Fruit fly (Drosophila melanogaster) whole organism, embryonic: ENCODE data around the gene Cyp6d4.
A peak's percentile ranks its signal among the peaks of the same experiment; 100 is the strongest.

ENCODE experiments used
- CG11093 ChIP-seq: fragments of 200-800 bp; sonication (Bioruptor generic); IDR thresholded peaks from 3 replicates; pipeline ENCODE4 v1.3.6; 2022; ENCODE audit warnings: missing biosample characterization, missing genetic modification characterization
- CG13296 ChIP-seq: fragments of 200-800 bp; sonication (Bioruptor generic); optimal IDR thresholded peaks from 3 replicates; lab custom pipeline; 2018; ENCODE audit warnings: missing biosample characterization, mild to moderate bottlenecking, missing genetic modification characterization
- CG13624 ChIP-seq: fragments of 200-800 bp; sonication (Bioruptor generic); optimal IDR thresholded peaks from 2 replicates; lab custom pipeline; 2016; ENCODE audit warnings: missing biosample characterization, missing genetic modification characterization
- CG14441 ChIP-seq: fragments of 200-800 bp; sonication (Bioruptor generic); IDR thresholded peaks from 2 replicates; pipeline ENCODE4 v1.3.6; 2022; ENCODE audit warnings: missing biosample characterization, missing genetic modification characterization
- CG15479 ChIP-seq: fragments of 200-800 bp; sonication (Bioruptor generic); optimal IDR thresholded peaks from 3 replicates; lab custom pipeline; 2019; ENCODE audit warnings: missing biosample characterization, mild to moderate bottlenecking, missing genetic modification characterization, moderate library complexity
- CG1603 ChIP-seq: fragments of 200-800 bp; sonication (Bioruptor generic); optimal IDR thresholded peaks from 2 replicates; lab custom pipeline; 2019; ENCODE audit warnings: missing biosample characterization, mild to moderate bottlenecking, missing genetic modification characterization, moderate library complexity
- CG17359 ChIP-seq: fragments of 200-800 bp; sonication (Bioruptor generic); optimal IDR thresholded peaks from 3 replicates; lab custom pipeline; 2018; ENCODE audit warnings: missing biosample characterization, mild to moderate bottlenecking, missing genetic modification characterization, moderate library complexity
- CG18262 ChIP-seq: fragments of 200-800 bp; optimal IDR thresholded peaks from 3 replicates; lab custom pipeline; 2019; ENCODE audit warnings: missing biosample characterization, mild to moderate bottlenecking, missing genetic modification characterization, moderate library complexity
- CG30403 ChIP-seq: fragments of 200-800 bp; sonication (Bioruptor generic); optimal IDR thresholded peaks from 3 replicates; lab custom pipeline; 2016; ENCODE audit warnings: missing biosample characterization, missing genetic modification characterization
- CG31224 ChIP-seq: fragments of 200-800 bp; sonication (Bioruptor generic); IDR thresholded peaks from 2 replicates; pipeline ENCODE4 v1.3.6; 2022; ENCODE audit warnings: missing biosample characterization, missing genetic modification characterization
- CG31365 ChIP-seq: fragments of 200-800 bp; sonication (Bioruptor generic); optimal IDR thresholded peaks from 2 replicates; lab custom pipeline; 2018; ENCODE audit warnings: missing biosample characterization, mild to moderate bottlenecking, missing genetic modification characterization
- CG32772 ChIP-seq: fragments of 200-800 bp; sonication (Bioruptor generic); IDR thresholded peaks from 2 replicates; pipeline ENCODE4 v1.3.6; 2022; ENCODE audit warnings: missing biosample characterization, missing genetic modification characterization
- CG6689 ChIP-seq: fragments of 200-800 bp; sonication (Bioruptor generic); IDR thresholded peaks from 2 replicates; pipeline ENCODE4 v1.3.6; 2022; ENCODE audit warnings: missing biosample characterization, missing genetic modification characterization
- CG7928 ChIP-seq: fragments of 200-800 bp; sonication (Bioruptor generic); optimal IDR thresholded peaks from 2 replicates; lab custom pipeline; 2017; ENCODE audit warnings: missing biosample characterization, mild to moderate bottlenecking, missing genetic modification characterization
- CTCF ChIP-seq: fragments of 200-800 bp; sonication (Bioruptor generic); optimal IDR thresholded peaks from 2 replicates; lab custom pipeline; 2017; ENCODE audit warnings: missing biosample characterization, mild to moderate bottlenecking, missing genetic modification characterization, moderate library complexity
- D19A ChIP-seq: fragments of 200-800 bp; optimal IDR thresholded peaks from 3 replicates; lab custom pipeline; 2019; ENCODE audit warnings: missing biosample characterization, mild to moderate bottlenecking, missing genetic modification characterization, moderate library complexity
- Elba2 ChIP-seq: fragments of 200-800 bp; sonication (Bioruptor generic); optimal IDR thresholded peaks from 3 replicates; lab custom pipeline; 2016; ENCODE audit warnings: missing biosample characterization, missing genetic modification characterization
- Ets65A ChIP-seq: fragments of 200-800 bp; sonication (Bioruptor generic); peaks from one replicate; lab custom pipeline; 2016; ENCODE audit warnings: missing biosample characterization, missing genetic modification characterization
- HmgD ChIP-seq: fragments of 200-800 bp; sonication (Bioruptor generic); optimal IDR thresholded peaks from 3 replicates; lab custom pipeline; 2016; ENCODE audit warnings: missing biosample characterization, missing genetic modification characterization
- Med ChIP-seq: fragments of 200-800 bp; sonication (Bioruptor generic); peaks from one replicate; lab custom pipeline; 2016; ENCODE audit warnings: missing biosample characterization, missing genetic modification characterization, mild to moderate bottlenecking, inconsistent platforms, moderate library complexity
- NFAT ChIP-seq: fragments of 200-800 bp; sonication (Bioruptor generic); IDR thresholded peaks from 2 replicates; pipeline ENCODE4 v1.3.6; 2022; ENCODE audit warnings: missing biosample characterization, missing genetic modification characterization
- Nf-YA ChIP-seq: fragments of 200-800 bp; sonication (Bioruptor generic); IDR thresholded peaks from 2 replicates; pipeline ENCODE4 v1.3.6; 2022; ENCODE audit warnings: missing biosample characterization, missing genetic modification characterization
- Nf-YB ChIP-seq: fragments of 200-800 bp; sonication (Bioruptor generic); optimal IDR thresholded peaks from 3 replicates; lab custom pipeline; 2019; ENCODE audit warnings: missing biosample characterization, mild to moderate bottlenecking, missing genetic modification characterization, moderate library complexity
- Ptx1 ChIP-seq: fragments of 200-800 bp; sonication (Bioruptor generic); IDR thresholded peaks from 2 replicates; pipeline ENCODE4 v1.3.6; 2022; ENCODE audit warnings: missing biosample characterization, missing genetic modification characterization
- Rfx ChIP-seq: fragments of 200-800 bp; sonication (Bioruptor generic); IDR thresholded peaks from 2 replicates; pipeline ENCODE4 v1.3.6; 2022; ENCODE audit warnings: missing biosample characterization, missing genetic modification characterization
- Xrp1 ChIP-seq: fragments of 200-800 bp; sonication (Bioruptor generic); IDR thresholded peaks from 2 replicates; pipeline ENCODE4 v1.3.6; 2022; ENCODE audit warnings: missing biosample characterization, missing genetic modification characterization
- ara ChIP-seq: fragments of 200-800 bp; sonication (Bioruptor generic); IDR thresholded peaks from 2 replicates; pipeline ENCODE4 v1.3.6; 2022; ENCODE audit warnings: missing biosample characterization, missing genetic modification characterization
- ase ChIP-seq: fragments of 200-800 bp; sonication (Bioruptor generic); IDR thresholded peaks from 3 replicates; pipeline ENCODE4 v1.3.6; 2022; ENCODE audit warnings: missing biosample characterization, missing genetic modification characterization
- chm ChIP-seq: fragments of 200-800 bp; sonication (Bioruptor generic); IDR thresholded peaks from 2 replicates; pipeline ENCODE4 v1.3.6; 2022; ENCODE audit warnings: missing biosample characterization, missing genetic modification characterization
- dati ChIP-seq: fragments of 200-800 bp; sonication (Bioruptor generic); IDR thresholded peaks from 2 replicates; pipeline ENCODE4 v1.3.6; 2022; ENCODE audit warnings: missing biosample characterization, missing genetic modification characterization
- dysf ChIP-seq: fragments of 200-800 bp; sonication (Bioruptor generic); IDR thresholded peaks from 3 replicates; pipeline ENCODE4 v1.3.6; 2022; ENCODE audit warnings: missing biosample characterization, missing genetic modification characterization
- hkb ChIP-seq, 2 experiments: fragments of 200-800 bp in 1 of 2; fragments of >200 bp in 1 of 2; sonication (Bioruptor generic) in 1 of 2; IDR thresholded peaks in 1 of 2; optimal IDR thresholded peaks in 1 of 2; 2 replicates each; pipeline versions ENCODE4 v1.3.6 to Lab custom; 2017 to 2022; ENCODE audit warnings: missing biosample characterization in 1 of 2, missing genetic modification characterization in 1 of 2
- klu ChIP-seq: fragments of 200-800 bp; sonication (Bioruptor generic); IDR thresholded peaks from 2 replicates; pipeline ENCODE4 v1.3.6; 2022; ENCODE audit warnings: missing biosample characterization, missing genetic modification characterization
- mam ChIP-seq: fragments of 200-800 bp; sonication (Bioruptor generic); optimal IDR thresholded peaks from 3 replicates; lab custom pipeline; 2016; ENCODE audit warnings: missing biosample characterization, missing genetic modification characterization
- pan ChIP-seq, 4 experiments: fragments of >200 bp in 3 of 4; fragments of 200-800 bp in 1 of 4; sonication (Bioruptor generic) in 1 of 4; optimal IDR thresholded peaks in 3 of 4; IDR thresholded peaks in 1 of 4; 2 replicates each; pipeline versions ENCODE4 v1.3.6 to Lab custom; 2017 to 2022; ENCODE audit warnings: missing biosample characterization in 2 of 4, missing genetic modification characterization in 2 of 4, mixed read lengths in 1 of 4
- phol ChIP-seq: fragments of 200-800 bp; sonication (Bioruptor generic); optimal IDR thresholded peaks from 3 replicates; lab custom pipeline; 2018; ENCODE audit warnings: missing biosample characterization, mild to moderate bottlenecking, missing genetic modification characterization, moderate library complexity
- prd ChIP-seq, 3 experiments: fragments of >200 bp in 2 of 3; fragments of 200-800 bp in 1 of 3; sonication (Bioruptor generic) in 1 of 3; optimal IDR thresholded peaks in 2 of 3; IDR thresholded peaks in 1 of 3; 2 replicates in 2 of 3; 3 replicates in 1 of 3; pipeline versions ENCODE4 v1.3.6 to Lab custom; 2017 to 2022; ENCODE audit warnings: missing biosample characterization in 1 of 3, missing genetic modification characterization in 1 of 3
- row ChIP-seq: fragments of 200-800 bp; sonication (Bioruptor generic); IDR thresholded peaks from 3 replicates; pipeline ENCODE4 v1.3.6; 2022; ENCODE audit warnings: missing biosample characterization, missing genetic modification characterization
- scrt ChIP-seq: fragments of 200-800 bp; sonication (Bioruptor generic); optimal IDR thresholded peaks from 2 replicates; lab custom pipeline; 2018; ENCODE audit warnings: missing biosample characterization, mild to moderate bottlenecking, missing genetic modification characterization, moderate library complexity
- sd ChIP-seq: fragments of 200-800 bp; sonication (Bioruptor generic); optimal IDR thresholded peaks from 3 replicates; lab custom pipeline; 2018; ENCODE audit warnings: missing biosample characterization, mild to moderate bottlenecking, missing genetic modification characterization, moderate library complexity
- sens ChIP-seq: fragments of 200-800 bp; sonication (Bioruptor generic); peaks from one replicate; lab custom pipeline; 2016; ENCODE audit warnings: missing biosample characterization, missing genetic modification characterization
- slbo ChIP-seq: fragments of 200-800 bp; sonication (Bioruptor generic); IDR thresholded peaks from 2 replicates; pipeline ENCODE4 v1.3.6; 2022; ENCODE audit warnings: missing biosample characterization, missing genetic modification characterization
- sob ChIP-seq: fragments of 200-800 bp; sonication (Bioruptor generic); IDR thresholded peaks from 2 replicates; pipeline ENCODE4 v1.3.6; 2022; ENCODE audit warnings: missing biosample characterization, missing genetic modification characterization
- stc ChIP-seq: fragments of 200-800 bp; sonication (Bioruptor generic); IDR thresholded peaks from 2 replicates; pipeline ENCODE4 v1.3.6; 2022; ENCODE audit warnings: missing biosample characterization, missing genetic modification characterization
- tgo ChIP-seq: fragments of 200-800 bp; sonication (Bioruptor generic); IDR thresholded peaks from 3 replicates; pipeline ENCODE4 v1.3.6; 2022; ENCODE audit warnings: missing biosample characterization, missing genetic modification characterization
- trem ChIP-seq: fragments of 200-800 bp; optimal IDR thresholded peaks from 3 replicates; lab custom pipeline; 2019; ENCODE audit warnings: missing biosample characterization, mild to moderate bottlenecking, missing genetic modification characterization, moderate library complexity
- ttk ChIP-seq: fragments of 200-800 bp; sonication (Bioruptor generic); IDR thresholded peaks from 2 replicates; pipeline ENCODE4 v2.1.2; 2022; ENCODE audit warnings: missing biosample characterization, missing genetic modification characterization
- usp ChIP-seq: fragments of >200 bp; optimal IDR thresholded peaks from 2 replicates; lab custom pipeline; 2017; ENCODE audit warnings: missing biosample characterization, missing genetic modification characterization
- vvl ChIP-seq: fragments of 200-800 bp; sonication (Bioruptor generic); IDR thresholded peaks from 2 replicates; pipeline ENCODE4 v1.3.6; 2022; ENCODE audit warnings: missing biosample characterization, missing genetic modification characterization
- zfh1 ChIP-seq: fragments of 200-800 bp; sonication (Bioruptor generic); IDR thresholded peaks from 3 replicates; pipeline ENCODE4 v1.3.6; 2022; ENCODE audit warnings: missing biosample characterization, missing genetic modification characterization

The Cyp6d4 gene

dm6 chr3R:22727857-22728256 is 29.7 kb downstream of the Cyp6d4 start:
- TF ChIP-seq CG7928 (no peak), scrt (GFP tag; lab: Kevin White, UChicago) (no peak), CG30403 (GFP tag; lab: Kevin White, UChicago) (peak; percentile 14), sob (GFP tag; lab: Robert Waterston, UW) (0 out of 2 replicates have a peak, but pooled peaks have one; percentile 22), CG18262 (tag; lab: Kevin White, UChicago) (peak; percentile 25), CG32772 (GFP tag; lab: Robert Waterston, UW) (0 out of 2 replicates have a peak, but pooled peaks have one; percentile 7), prd (optimal IDR thresholded peaks at IDR 0.05; lab: Kevin White, UChicago) (no peak), prd (GFP tag; IDR thresholded peaks at IDR 0.05; lab: Robert Waterston, UW) (peak; percentile 32; the same call in 1 of the 3 replicates), CG6689 (GFP tag; lab: Robert Waterston, UW) (peak; percentile 17; the same call in 1 of the 2 replicates), zfh1 (peak; percentile 33; the same call in 1 of the 3 replicates), stc (peak; percentile 66), Ptx1 (GFP tag; lab: Robert Waterston, UW) (peak; percentile 73), usp (no peak), mam (GFP tag; lab: Kevin White, UChicago) (peak; percentile 7), vvl (GFP tag; lab: Robert Waterston, UW) (peak; percentile 57; the same call in 1 of the 2 replicates), trem (no peak), Nf-YA (no peak), sens (GFP tag; lab: Kevin White, UChicago) (peak; percentile 22), CTCF (GFP tag; lab: Kevin White, UChicago) (no peak), Nf-YB (GFP tag; lab: Kevin White, UChicago) (no peak), phol (peak; percentile 19), Xrp1 (GFP tag; lab: Robert Waterston, UW) (peak; percentile 61; the same call in 1 of the 2 replicates), dysf (GFP tag; lab: Robert Waterston, UW) (peak; percentile 46; the same call in 1 of the 3 replicates), CG31365 (tag; lab: Kevin White, UChicago) (no peak), tgo (GFP tag; lab: Robert Waterston, UW) (peak; percentile 46; the same call in 1 of the 3 replicates), CG15479 (GFP tag; lab: Kevin White, UChicago) (no peak), Med (GFP tag; lab: Kevin White, UChicago) (peak; percentile 65), CG13296 (no peak), ase (GFP tag; lab: Robert Waterston, UW) (peak; percentile 41; the same call in 1 of the 3 replicates), ara (GFP tag; lab: Robert Waterston, UW) (peak; percentile 41; the same call in 1 of the 2 replicates), slbo (GFP tag; lab: Robert Waterston, UW) (0 out of 2 replicates have a peak, but pooled peaks have one; percentile 11), NFAT (GFP tag; lab: Robert Waterston, UW) (0 out of 2 replicates have a peak, but pooled peaks have one; percentile 23), CG17359 (tag; lab: Kevin White, UChicago) (peak; percentile 13), Rfx (GFP tag; lab: Robert Waterston, UW) (peak; percentile 53), Ets65A (GFP tag; lab: Kevin White, UChicago) (peak; percentile 84), CG1603 (peak; percentile 30), Elba2 (GFP tag; lab: Kevin White, UChicago) (no peak), CG13624 (GFP tag; lab: Kevin White, UChicago) (peak; percentile 2), pan (optimal IDR thresholded peaks at IDR 0.05; lab: Kevin White, UChicago) (no peak), pan (GFP tag; optimal IDR thresholded peaks at IDR 0.05 in 1 of 2, IDR thresholded peaks at IDR 0.05 in 1 of 2) (peak in 1 of 2 experiments; percentile 75), hkb (optimal IDR thresholded peaks at IDR 0.05; lab: Kevin White, UChicago) (no peak), hkb (GFP tag; IDR thresholded peaks at IDR 0.05; lab: Robert Waterston, UW) (no peak), D19A (peak; percentile 86), chm (GFP tag; lab: Robert Waterston, UW) (no peak), row (0 out of 3 replicates have a peak, but pooled peaks have one; percentile 13), sd (tag; lab: Kevin White, UChicago) (peak; percentile 17), CG11093 (GFP tag; lab: Robert Waterston, UW) (no peak), ttk (GFP tag; lab: Robert Waterston, UW) (peak; percentile 45; the same call in 1 of the 2 replicates), CG31224 (GFP tag; lab: Robert Waterston, UW) (0 out of 2 replicates have a peak, but pooled peaks have one; percentile 12), CG14441 (GFP tag; lab: Robert Waterston, UW) (peak; percentile 32; the same call in 1 of the 2 replicates), dati (no peak), HmgD (GFP tag; lab: Kevin White, UChicago) (no peak), klu (GFP tag; lab: Robert Waterston, UW) (peak; percentile 42; the same call in 1 of the 2 replicates)
